Worm (Caenorhabditis elegans) whole organism, mixed stage, embryonic: ENCODE data around the gene hot-6.

ENCODE experiments used
- M03D4.4 ChIP-seq: sonication (generic microtip); optimal IDR thresholded peaks from 2 replicates; lab custom pipeline; 2017; ENCODE audit warnings: mild to moderate bottlenecking, missing genetic modification characterization, missing compliant biosample characterization
- blmp-1 ChIP-seq: fragments of 150-350 bp; optimal IDR thresholded peaks from 2 replicates; lab custom pipeline; 2014; ENCODE audit warnings: missing biosample characterization, missing genetic modification characterization
- ceh-39 ChIP-seq: fragments of 150-350 bp; optimal IDR thresholded peaks from 2 replicates; lab custom pipeline; 2014; ENCODE audit warnings: missing biosample characterization, missing genetic modification characterization
- ceh-43 ChIP-seq: fragments of 200-800 bp; sonication (Bioruptor generic); optimal IDR thresholded peaks from 2 replicates; lab custom pipeline; 2018; ENCODE audit warnings: mild to moderate bottlenecking, missing genetic modification characterization, moderate library complexity, missing compliant biosample characterization
- ceh-83 ChIP-seq: fragments of 200-800 bp; sonication (Bioruptor generic); optimal IDR thresholded peaks from 2 replicates; lab custom pipeline; 2018; ENCODE audit warnings: mild to moderate bottlenecking, missing genetic modification characterization, missing compliant biosample characterization
- ces-1 ChIP-seq: fragments of 150-350 bp; optimal IDR thresholded peaks from 2 replicates; lab custom pipeline; 2014; ENCODE audit warnings: missing biosample characterization, missing genetic modification reagents, missing genetic modification characterization
- cnd-1 ChIP-seq: fragments of 200-800 bp; sonication (Bioruptor generic); optimal IDR thresholded peaks from 2 replicates; lab custom pipeline; 2018; ENCODE audit warnings: mild to moderate bottlenecking, missing genetic modification characterization, missing compliant biosample characterization
- elt-1 ChIP-seq: sonication (generic microtip); optimal IDR thresholded peaks from 2 replicates; lab custom pipeline; 2017; ENCODE audit warnings: missing genetic modification characterization, mild to moderate bottlenecking, missing compliant biosample characterization, antibody characterized with exemption, moderate library complexity, borderline replicate concordance; ENCODE audit not compliant: insufficient read depth
- elt-3 ChIP-seq: fragments of 150-350 bp; optimal IDR thresholded peaks from 2 replicates; lab custom pipeline; 2014; ENCODE audit warnings: missing biosample characterization, missing genetic modification characterization
- flh-1 ChIP-seq: fragments of 200-800 bp; sonication (Bioruptor generic); optimal IDR thresholded peaks from 2 replicates; lab custom pipeline; 2018; ENCODE audit warnings: mild to moderate bottlenecking, missing genetic modification characterization, moderate library complexity, missing compliant biosample characterization
- ham-2 ChIP-seq: fragments of 200-800 bp; sonication (Bioruptor generic); optimal IDR thresholded peaks from 2 replicates; lab custom pipeline; 2018; ENCODE audit warnings: mild to moderate bottlenecking, missing genetic modification characterization, missing compliant biosample characterization
- hlh-1 ChIP-seq: fragments of 150-350 bp; optimal IDR thresholded peaks from 2 replicates; lab custom pipeline; 2014; ENCODE audit warnings: missing biosample characterization, missing genetic modification reagents, missing genetic modification characterization
- lin-13 ChIP-seq: fragments of 150-350 bp; optimal IDR thresholded peaks from 2 replicates; lab custom pipeline; 2014; ENCODE audit warnings: missing biosample characterization, missing genetic modification characterization
- lin-32 ChIP-seq: fragments of 200-800 bp; sonication (Bioruptor generic); optimal IDR thresholded peaks from 2 replicates; lab custom pipeline; 2018; ENCODE audit warnings: mild to moderate bottlenecking, missing genetic modification characterization, missing compliant biosample characterization
- lsy-2 ChIP-seq: fragments of 150-350 bp; optimal IDR thresholded peaks from 2 replicates; lab custom pipeline; 2014; ENCODE audit warnings: missing biosample characterization, missing genetic modification characterization
- mab-5 ChIP-seq: fragments of 150-350 bp; optimal IDR thresholded peaks from 2 replicates; lab custom pipeline; 2014; ENCODE audit warnings: missing biosample characterization, missing genetic modification characterization
- mep-1 ChIP-seq: fragments of 150-350 bp; optimal IDR thresholded peaks from 2 replicates; lab custom pipeline; 2017; ENCODE audit warnings: missing biosample characterization, missing genetic modification reagents, missing genetic modification characterization, inconsistent platforms
- nhr-12 ChIP-seq: fragments of 150-350 bp; optimal IDR thresholded peaks from 2 replicates; lab custom pipeline; 2014; ENCODE audit warnings: missing biosample characterization, missing genetic modification characterization
- nhr-2 ChIP-seq: fragments of 150-350 bp; optimal IDR thresholded peaks from 2 replicates; lab custom pipeline; 2014; ENCODE audit warnings: missing biosample characterization, missing genetic modification characterization
- nhr-237 ChIP-seq: fragments of 150-350 bp; optimal IDR thresholded peaks from 2 replicates; lab custom pipeline; 2014; ENCODE audit warnings: missing biosample characterization, missing genetic modification characterization
- nhr-28 ChIP-seq: fragments of 150-350 bp; optimal IDR thresholded peaks from 2 replicates; lab custom pipeline; 2014; ENCODE audit warnings: missing biosample characterization, missing genetic modification characterization
- nhr-76 ChIP-seq: sonication (generic microtip); optimal IDR thresholded peaks from 2 replicates; lab custom pipeline; 2017; ENCODE audit warnings: missing biosample characterization, missing genetic modification characterization
- sem-2 ChIP-seq: fragments of 200-800 bp; sonication (Bioruptor generic); optimal IDR thresholded peaks from 2 replicates; lab custom pipeline; 2018; ENCODE audit warnings: mild to moderate bottlenecking, missing genetic modification characterization, missing compliant biosample characterization
- snpc-4 ChIP-seq: fragments of 150-350 bp; optimal IDR thresholded peaks from 2 replicates; lab custom pipeline; 2014; ENCODE audit warnings: missing biosample characterization, missing genetic modification characterization
- sptf-1 ChIP-seq: sonication (generic microtip); optimal IDR thresholded peaks from 2 replicates; lab custom pipeline; 2017; ENCODE audit warnings: mild to moderate bottlenecking, missing genetic modification characterization, moderate library complexity, missing compliant biosample characterization
- tbx-8 ChIP-seq: fragments of 200-800 bp; sonication (Bioruptor generic); optimal IDR thresholded peaks from 2 replicates; lab custom pipeline; 2018; ENCODE audit warnings: mild to moderate bottlenecking, missing genetic modification characterization, moderate library complexity, missing compliant biosample characterization
- unc-39 ChIP-seq: fragments of 150-350 bp; optimal IDR thresholded peaks from 2 replicates; lab custom pipeline; 2014; ENCODE audit warnings: missing biosample characterization, missing genetic modification characterization
- unc-62 ChIP-seq: fragments of 150-350 bp; optimal IDR thresholded peaks from 2 replicates; lab custom pipeline; 2014; ENCODE audit warnings: missing biosample characterization, missing genetic modification reagents, missing genetic modification characterization
- zip-8 ChIP-seq: fragments of 150-350 bp; optimal IDR thresholded peaks from 2 replicates; lab custom pipeline; 2014; ENCODE audit warnings: missing biosample characterization, missing genetic modification characterization
- ztf-11 ChIP-seq: fragments of 150-350 bp; optimal IDR thresholded peaks from 2 replicates; lab custom pipeline; 2014; ENCODE audit warnings: missing biosample characterization, missing genetic modification characterization

The hot-6 gene

DNA sequence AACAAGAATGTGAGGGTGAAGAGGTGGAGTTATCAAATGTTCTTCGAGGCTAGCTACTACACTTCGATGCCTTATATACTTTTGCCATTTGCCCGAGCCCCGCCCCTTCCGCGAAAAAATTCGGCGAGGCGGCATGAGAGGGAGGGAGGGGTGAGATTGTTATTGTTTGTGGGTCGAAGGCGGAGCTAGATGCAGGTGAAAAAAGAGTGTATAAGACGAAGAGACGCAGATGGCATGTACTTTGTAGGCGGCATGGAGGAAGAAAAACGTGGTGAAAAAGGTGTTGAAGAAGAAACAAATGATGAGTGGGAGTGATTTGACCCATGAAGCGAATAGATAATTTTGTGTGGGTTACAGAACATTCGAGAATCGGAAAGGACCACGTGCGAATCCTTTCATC is 10.3 kb downstream of the hot-6 start, which contains the start of gene C13G3.1:
Gene C13G3.1 (minus strand): TSS at position 47 of the 400 bp plus-strand sequence.
- no peak for TF ChIP-seq nhr-12
- TF ChIP-seq snpc-4 (tag; lab: Kevin White, UChicago), result no peak
- no peak for TF ChIP-seq ham-2 (GFP tag; lab: Kevin White, UChicago)
- no peak for TF ChIP-seq ceh-83
- no peak for TF ChIP-seq sptf-1 (tag; lab: Kevin White, UChicago)
- no peak for TF ChIP-seq nhr-76 (tag; lab: Kevin White, UChicago)
- no peak for TF ChIP-seq unc-62 (GFP tag; lab: Kevin White, UChicago)
- TF ChIP-seq mab-5 (tag; lab: Kevin White, UChicago), result no peak
- TF ChIP-seq M03D4.4 (tag; lab: Kevin White, UChicago), result no peak
- TF ChIP-seq nhr-2 (tag; lab: Kevin White, UChicago), result no peak
- TF ChIP-seq ceh-43 (GFP tag; lab: Kevin White, UChicago), result no peak
- TF ChIP-seq zip-8 (tag; lab: Kevin White, UChicago), result no peak
- TF ChIP-seq lin-32 (GFP tag; lab: Kevin White, UChicago), result no peak
- TF ChIP-seq ces-1 (GFP tag; lab: Kevin White, UChicago), result no peak
- TF ChIP-seq blmp-1 (tag; lab: Kevin White, UChicago), result no peak
- no peak for TF ChIP-seq sem-2 (GFP tag; lab: Kevin White, UChicago)
- no peak for TF ChIP-seq elt-1 (tag; lab: Kevin White, UChicago)
- no peak for TF ChIP-seq nhr-237 (tag; lab: Kevin White, UChicago)
- TF ChIP-seq tbx-8, result no peak
- TF ChIP-seq, all 35 proteins: peak for 0

DNA sequence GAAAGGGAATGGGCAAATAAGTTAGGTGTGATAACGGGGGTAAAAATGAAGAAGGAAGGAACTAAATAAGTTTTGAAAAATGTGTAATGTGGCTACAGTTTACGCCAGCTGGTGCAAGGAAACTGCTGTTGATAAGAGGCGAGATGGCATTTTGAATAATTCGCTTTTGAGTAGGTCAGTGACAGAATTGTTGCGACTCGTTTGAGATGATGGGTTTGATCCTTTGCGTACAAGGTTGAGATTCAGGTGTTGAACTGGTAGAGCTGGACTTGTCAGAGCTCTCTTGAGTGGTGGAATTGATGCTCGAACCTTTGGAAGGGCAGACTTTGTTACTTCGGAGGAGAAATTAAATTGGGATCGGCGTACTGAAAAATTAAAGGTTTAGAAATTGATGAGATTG is 10.9 kb downstream of the hot-6 start:
- no peak for TF ChIP-seq cnd-1 (tag; lab: Kevin White, UChicago)
- TF ChIP-seq ceh-83, result no peak
- no peak for TF ChIP-seq ceh-39
- TF ChIP-seq flh-1 (GFP tag; lab: Kevin White, UChicago), result no peak
- TF ChIP-seq sem-2 (GFP tag; lab: Kevin White, UChicago), result no peak
- no peak for TF ChIP-seq mep-1 (tag; lab: Kevin White, UChicago)
- TF ChIP-seq nhr-2 (tag; lab: Kevin White, UChicago), result no peak
- no peak for TF ChIP-seq ztf-11 (tag; lab: Kevin White, UChicago)
- no peak for TF ChIP-seq nhr-28

DNA sequence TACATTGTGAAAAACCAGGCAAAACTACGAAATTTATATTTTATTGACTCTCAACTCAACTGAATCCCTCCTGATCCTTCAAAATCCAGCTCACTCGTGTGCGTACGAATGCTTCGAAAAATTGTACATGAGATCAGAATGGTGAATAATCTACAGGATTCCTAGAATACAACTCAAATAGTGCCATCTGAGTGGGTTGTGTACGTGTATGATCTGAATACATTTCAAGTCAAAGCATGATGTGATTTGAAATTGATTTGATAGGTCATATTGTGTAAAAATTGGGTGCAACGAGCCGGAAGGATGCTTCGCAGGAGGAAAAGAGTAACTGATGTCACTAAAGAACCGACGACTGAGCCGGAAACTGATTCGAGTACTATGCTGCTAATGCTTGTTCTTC is 12.0 kb downstream of the hot-6 start:
- TF ChIP-seq nhr-28 (no peak), nhr-237 (tag; lab: Kevin White, UChicago) (no peak), nhr-2 (tag; lab: Kevin White, UChicago) (no peak), blmp-1 (tag; lab: Kevin White, UChicago) (no peak), sem-2 (GFP tag; lab: Kevin White, UChicago) (no peak), ham-2 (GFP tag; lab: Kevin White, UChicago) (no peak), nhr-76 (tag; lab: Kevin White, UChicago) (no peak), zip-8 (tag; lab: Kevin White, UChicago) (no peak), ceh-43 (GFP tag; lab: Kevin White, UChicago) (no peak), flh-1 (GFP tag; lab: Kevin White, UChicago) (no peak), nhr-12 (no peak), lsy-2 (tag; lab: Kevin White, UChicago) (no peak), snpc-4 (tag; lab: Kevin White, UChicago) (no peak), sptf-1 (tag; lab: Kevin White, UChicago) (no peak)

DNA sequence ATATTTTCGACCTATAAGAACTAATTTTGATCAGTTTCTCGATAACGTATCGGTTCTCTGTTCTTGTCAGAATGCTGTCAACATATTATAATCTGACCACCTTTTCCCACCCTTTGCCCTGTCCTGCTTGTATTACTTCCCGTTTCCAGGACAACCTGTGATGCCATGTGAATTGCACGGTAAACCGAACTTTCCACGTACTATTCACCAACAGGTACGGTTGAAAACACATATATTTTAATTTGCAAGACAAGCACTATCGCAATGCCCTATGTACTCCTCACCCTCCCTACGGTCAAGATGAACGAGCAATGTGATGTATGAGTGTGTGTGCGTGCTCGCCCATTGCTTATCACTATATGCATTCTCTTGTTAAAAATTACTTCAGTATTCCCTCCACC is 13.6 kb downstream of the hot-6 start:
- TF ChIP-seq lsy-2 (tag; lab: Kevin White, UChicago) (no peak), ztf-11 (tag; lab: Kevin White, UChicago) (no peak), unc-62 (GFP tag; lab: Kevin White, UChicago) (no peak), hlh-1 (tag; lab: Kevin White, UChicago) (no peak), ham-2 (GFP tag; lab: Kevin White, UChicago) (no peak), lin-13 (tag; lab: Kevin White, UChicago) (no peak), sem-2 (GFP tag; lab: Kevin White, UChicago) (no peak), unc-39 (tag; lab: Kevin White, UChicago) (no peak), ces-1 (GFP tag; lab: Kevin White, UChicago) (no peak)

DNA sequence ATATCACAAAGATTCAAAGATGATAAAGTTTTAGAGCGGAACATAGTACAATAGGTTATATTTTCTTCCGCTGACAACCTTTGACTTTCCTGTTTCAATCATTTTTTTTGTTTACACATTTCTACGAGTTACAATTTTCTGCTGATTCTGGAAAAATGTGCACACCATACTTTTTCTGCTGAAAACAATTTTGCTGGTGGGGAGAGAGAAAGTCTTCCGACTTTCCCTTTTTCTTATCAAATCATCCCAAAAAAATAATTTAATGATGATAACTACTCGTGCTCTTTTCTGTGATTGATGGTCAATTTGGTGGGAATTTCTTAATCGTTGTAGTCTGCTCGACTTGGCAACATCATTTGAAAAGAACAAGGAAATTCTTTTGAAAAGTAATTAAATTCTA is 15.1 kb downstream of the hot-6 start:
- TF ChIP-seq elt-3 (tag; lab: Kevin White, UChicago) (no peak), sem-2 (GFP tag; lab: Kevin White, UChicago) (no peak)
- TF ChIP-seq, all 35 proteins: peak for 0
